Fruit fly (Drosophila melanogaster) whole organism, embryonic: ENCODE results near the gene CG10063.
A peak's percentile ranks its signal among the peaks of the same experiment; 100 is the strongest.

Experiments
- Ada2b ChIP-seq: fragments of 200-800 bp; sonication (Bioruptor generic); IDR thresholded peaks from 2 replicates; pipeline ENCODE4 v1.3.6; 2022; ENCODE audit warnings: missing biosample characterization, missing genetic modification characterization
- Atf3 ChIP-seq: fragments of 200-800 bp; sonication (Bioruptor generic); optimal IDR thresholded peaks from 3 replicates; lab custom pipeline; 2016; ENCODE audit warnings: missing biosample characterization, missing genetic modification characterization
- Bteb2 ChIP-seq: fragments of 200-800 bp; sonication (Bioruptor generic); optimal IDR thresholded peaks from 2 replicates; lab custom pipeline; 2016; ENCODE audit warnings: missing biosample characterization, missing genetic modification characterization
- CG10431 ChIP-seq: fragments of 200-800 bp; sonication (Bioruptor generic); optimal IDR thresholded peaks from 3 replicates; lab custom pipeline; 2018; ENCODE audit warnings: missing biosample characterization, mild to moderate bottlenecking, missing genetic modification characterization
- CG10565 ChIP-seq: fragments of 200-800 bp; sonication (Bioruptor generic); optimal IDR thresholded peaks from 3 replicates; lab custom pipeline; 2016; ENCODE audit warnings: missing biosample characterization, mild to moderate bottlenecking, missing genetic modification characterization
- CG12942 ChIP-seq: fragments of 200-800 bp; sonication (Bioruptor generic); optimal IDR thresholded peaks from 3 replicates; lab custom pipeline; 2016; ENCODE audit warnings: missing biosample characterization, missing genetic modification characterization
- CG15269 ChIP-seq: fragments of 200-800 bp; sonication (Bioruptor generic); optimal IDR thresholded peaks from 2 replicates; lab custom pipeline; 2018; ENCODE audit warnings: missing biosample characterization, mild to moderate bottlenecking, missing genetic modification characterization, moderate library complexity
- CG15514 ChIP-seq: fragments of 200-800 bp; sonication (Bioruptor generic); optimal IDR thresholded peaks from 3 replicates; lab custom pipeline; 2017; ENCODE audit warnings: missing biosample characterization, missing genetic modification characterization, mild to moderate bottlenecking, moderate library complexity, missing genetic modification reagents
- CG17829 ChIP-seq: fragments of 200-800 bp; optimal IDR thresholded peaks from 2 replicates; lab custom pipeline; 2019; ENCODE audit warnings: missing biosample characterization, mild to moderate bottlenecking, missing genetic modification characterization, moderate library complexity
- CG18262 ChIP-seq: fragments of 200-800 bp; optimal IDR thresholded peaks from 3 replicates; lab custom pipeline; 2019; ENCODE audit warnings: missing biosample characterization, mild to moderate bottlenecking, missing genetic modification characterization, moderate library complexity
- CG1832 ChIP-seq: fragments of 200-800 bp; sonication (Bioruptor generic); optimal IDR thresholded peaks from 2 replicates; lab custom pipeline; 2017; ENCODE audit warnings: missing biosample characterization, mild to moderate bottlenecking, missing genetic modification characterization, inconsistent platforms
- CG3407 ChIP-seq: fragments of 200-800 bp; sonication (Bioruptor generic); optimal IDR thresholded peaks from 2 replicates; lab custom pipeline; 2018; ENCODE audit warnings: missing biosample characterization, mild to moderate bottlenecking, missing genetic modification characterization
- CG34422 ChIP-seq: fragments of 200-800 bp; sonication (Bioruptor generic); IDR thresholded peaks from 3 replicates; pipeline ENCODE4 v1.3.6; 2022; ENCODE audit warnings: missing biosample characterization, missing genetic modification characterization
- CG3838 ChIP-seq: fragments of 200-800 bp; sonication (Bioruptor generic); optimal IDR thresholded peaks from 3 replicates; lab custom pipeline; 2016; ENCODE audit warnings: missing biosample characterization, missing genetic modification characterization
- CG3995 ChIP-seq: fragments of 200-800 bp; sonication (Bioruptor generic); optimal IDR thresholded peaks from 3 replicates; lab custom pipeline; 2016; ENCODE audit warnings: missing biosample characterization, missing genetic modification characterization
- CG9437 ChIP-seq: fragments of 200-800 bp; sonication (Bioruptor generic); optimal IDR thresholded peaks from 2 replicates; lab custom pipeline; 2018; ENCODE audit warnings: missing biosample characterization, mild to moderate bottlenecking, missing genetic modification characterization
- D ChIP-seq, 2 experiments: fragments of 200-800 bp in 1 of 2; fragments of >200 bp in 1 of 2; sonication (Bioruptor generic) in 1 of 2; optimal IDR thresholded peaks; 2 replicates in 1 of 2; 3 replicates in 1 of 2; lab custom pipeline; 2017; ENCODE audit warnings: mild to moderate bottlenecking in 1 of 2, missing biosample characterization in 1 of 2, missing genetic modification characterization in 1 of 2, missing genetic modification reagents in 1 of 2
- Dip2 ChIP-seq: fragments of 200-800 bp; sonication (Bioruptor generic); IDR thresholded peaks from 2 replicates; pipeline ENCODE4 v1.3.6; 2022; ENCODE audit warnings: missing biosample characterization, missing genetic modification characterization
- Hmr ChIP-seq: fragments of 200-800 bp; sonication (Bioruptor generic); optimal IDR thresholded peaks from 3 replicates; lab custom pipeline; 2017; ENCODE audit warnings: mild to moderate bottlenecking, missing biosample characterization, missing genetic modification reagents, missing genetic modification characterization
- Hr51 ChIP-seq, 2 experiments: fragments of 200-800 bp; sonication (Bioruptor generic); optimal IDR thresholded peaks; 2 replicates in 1 of 2; 3 replicates in 1 of 2; lab custom pipeline; 2016 to 2018; ENCODE audit warnings: missing biosample characterization in 2 of 2, missing genetic modification characterization in 2 of 2, mild to moderate bottlenecking in 1 of 2, moderate library complexity in 1 of 2
- Kr ChIP-seq: fragments of 200-800 bp; sonication (Bioruptor generic); optimal IDR thresholded peaks from 2 replicates; lab custom pipeline; 2017; ENCODE audit warnings: missing biosample characterization, mild to moderate bottlenecking, missing genetic modification characterization
- NFAT ChIP-seq: fragments of 200-800 bp; sonication (Bioruptor generic); IDR thresholded peaks from 2 replicates; pipeline ENCODE4 v1.3.6; 2022; ENCODE audit warnings: missing biosample characterization, missing genetic modification characterization
- Neu2 ChIP-seq: fragments of 200-800 bp; sonication (Bioruptor generic); optimal IDR thresholded peaks from 3 replicates; lab custom pipeline; 2016; ENCODE audit warnings: missing biosample characterization, missing genetic modification characterization, borderline replicate concordance
- Nf-YC ChIP-seq: fragments of 200-800 bp; optimal IDR thresholded peaks from 3 replicates; lab custom pipeline; 2019; ENCODE audit warnings: missing biosample characterization, mild to moderate bottlenecking, missing genetic modification characterization, moderate library complexity
- Oaz ChIP-seq: fragments of 200-800 bp; sonication (Bioruptor generic); IDR thresholded peaks from 2 replicates; pipeline ENCODE4 v1.3.6; 2022; ENCODE audit warnings: missing biosample characterization, missing genetic modification characterization
- Spps ChIP-seq: fragments of 200-800 bp; sonication (Bioruptor generic); optimal IDR thresholded peaks from 2 replicates; lab custom pipeline; 2018; ENCODE audit warnings: missing biosample characterization, mild to moderate bottlenecking, missing genetic modification characterization
- abd-A ChIP-seq: fragments of 200-800 bp; sonication (Bioruptor generic); optimal IDR thresholded peaks from 3 replicates; lab custom pipeline; 2019; ENCODE audit warnings: missing biosample characterization, mild to moderate bottlenecking, missing genetic modification characterization, moderate library complexity
- ac ChIP-seq: fragments of 200-800 bp; sonication (Bioruptor generic); optimal IDR thresholded peaks from 3 replicates; lab custom pipeline; 2017; ENCODE audit warnings: missing biosample characterization, mild to moderate bottlenecking, missing genetic modification characterization
- bab2 ChIP-seq: fragments of 200-800 bp; sonication (Bioruptor generic); optimal IDR thresholded peaks from 2 replicates; lab custom pipeline; 2016; ENCODE audit warnings: missing biosample characterization, missing genetic modification characterization
- bsh ChIP-seq, 2 experiments: fragments of 200-800 bp; sonication (Bioruptor generic); optimal IDR thresholded peaks; 2 replicates each; lab custom pipeline; 2017 to 2018; ENCODE audit warnings: mild to moderate bottlenecking in 2 of 2, missing biosample characterization in 2 of 2, missing genetic modification characterization in 2 of 2, moderate library complexity in 1 of 2
- btn ChIP-seq: fragments of 200-800 bp; sonication (Bioruptor generic); optimal IDR thresholded peaks from 2 replicates; lab custom pipeline; 2016; ENCODE audit warnings: missing biosample characterization, missing genetic modification characterization
- caup ChIP-seq: fragments of 200-800 bp; sonication (Bioruptor generic); optimal IDR thresholded peaks from 3 replicates; lab custom pipeline; 2017; ENCODE audit warnings: missing biosample characterization, mild to moderate bottlenecking, missing genetic modification characterization, moderate library complexity; ENCODE audit not compliant: severe bottlenecking
- dpn ChIP-seq, 2 experiments: fragments of 200-800 bp; sonication (Bioruptor generic); optimal IDR thresholded peaks; 3 replicates each; lab custom pipeline; 2016; ENCODE audit warnings: missing biosample characterization in 2 of 2, missing genetic modification characterization in 2 of 2
- fru ChIP-seq: fragments of >200 bp; optimal IDR thresholded peaks from 2 replicates; lab custom pipeline; 2017
- jing ChIP-seq: fragments of 200-800 bp; sonication (Bioruptor generic); optimal IDR thresholded peaks from 2 replicates; lab custom pipeline; 2018; ENCODE audit warnings: missing biosample characterization, mild to moderate bottlenecking, missing genetic modification characterization
- lmd ChIP-seq: fragments of 200-800 bp; sonication (Bioruptor generic); IDR thresholded peaks from 2 replicates; pipeline ENCODE4 v1.3.6; 2022; ENCODE audit warnings: missing biosample characterization, missing genetic modification characterization
- nerfin-1 ChIP-seq: fragments of 200-800 bp; sonication (Bioruptor generic); optimal IDR thresholded peaks from 3 replicates; lab custom pipeline; 2019; ENCODE audit warnings: missing biosample characterization, mild to moderate bottlenecking, missing genetic modification characterization, moderate library complexity
- pros ChIP-seq: fragments of 200-800 bp; sonication (Bioruptor generic); optimal IDR thresholded peaks from 3 replicates; lab custom pipeline; 2019; ENCODE audit warnings: missing biosample characterization, mild to moderate bottlenecking, missing genetic modification characterization, moderate library complexity
- sens ChIP-seq: fragments of 200-800 bp; sonication (Bioruptor generic); peaks from one replicate; lab custom pipeline; 2016; ENCODE audit warnings: missing biosample characterization, missing genetic modification characterization
- sens-2 ChIP-seq: fragments of 200-800 bp; sonication (Bioruptor generic); IDR thresholded peaks from 2 replicates; pipeline ENCODE4 v1.3.6; 2022; ENCODE audit warnings: missing biosample characterization, missing genetic modification characterization
- sob ChIP-seq: fragments of 200-800 bp; sonication (Bioruptor generic); IDR thresholded peaks from 2 replicates; pipeline ENCODE4 v1.3.6; 2022; ENCODE audit warnings: missing biosample characterization, missing genetic modification characterization
- tap ChIP-seq: fragments of 200-800 bp; optimal IDR thresholded peaks from 3 replicates; lab custom pipeline; 2019; ENCODE audit warnings: missing biosample characterization, mild to moderate bottlenecking, missing genetic modification characterization, moderate library complexity
- ttk ChIP-seq: fragments of 200-800 bp; sonication (Bioruptor generic); IDR thresholded peaks from 2 replicates; pipeline ENCODE4 v2.1.2; 2022; ENCODE audit warnings: missing biosample characterization, missing genetic modification characterization
- tup ChIP-seq: fragments of 200-800 bp; sonication (Bioruptor generic); optimal IDR thresholded peaks from 2 replicates; lab custom pipeline; 2016; ENCODE audit warnings: missing biosample characterization, mild to moderate bottlenecking, missing genetic modification characterization, moderate library complexity
- twi ChIP-seq: fragments of 200-800 bp; optimal IDR thresholded peaks from 2 replicates; lab custom pipeline; 2019; ENCODE audit warnings: missing biosample characterization, mild to moderate bottlenecking, missing genetic modification characterization, moderate library complexity
- vvl ChIP-seq: fragments of 200-800 bp; sonication (Bioruptor generic); IDR thresholded peaks from 2 replicates; pipeline ENCODE4 v1.3.6; 2022; ENCODE audit warnings: missing biosample characterization, missing genetic modification characterization
- wor ChIP-seq: fragments of 200-800 bp; sonication (Bioruptor generic); IDR thresholded peaks from 2 replicates; pipeline ENCODE4 v1.3.6; 2022; ENCODE audit warnings: missing biosample characterization, missing genetic modification characterization
- zf30C ChIP-seq: fragments of 200-800 bp; sonication (Bioruptor generic); optimal IDR thresholded peaks from 3 replicates; lab custom pipeline; 2018; ENCODE audit warnings: missing biosample characterization, mild to moderate bottlenecking, missing genetic modification characterization

Gene CG10063

DNA sequence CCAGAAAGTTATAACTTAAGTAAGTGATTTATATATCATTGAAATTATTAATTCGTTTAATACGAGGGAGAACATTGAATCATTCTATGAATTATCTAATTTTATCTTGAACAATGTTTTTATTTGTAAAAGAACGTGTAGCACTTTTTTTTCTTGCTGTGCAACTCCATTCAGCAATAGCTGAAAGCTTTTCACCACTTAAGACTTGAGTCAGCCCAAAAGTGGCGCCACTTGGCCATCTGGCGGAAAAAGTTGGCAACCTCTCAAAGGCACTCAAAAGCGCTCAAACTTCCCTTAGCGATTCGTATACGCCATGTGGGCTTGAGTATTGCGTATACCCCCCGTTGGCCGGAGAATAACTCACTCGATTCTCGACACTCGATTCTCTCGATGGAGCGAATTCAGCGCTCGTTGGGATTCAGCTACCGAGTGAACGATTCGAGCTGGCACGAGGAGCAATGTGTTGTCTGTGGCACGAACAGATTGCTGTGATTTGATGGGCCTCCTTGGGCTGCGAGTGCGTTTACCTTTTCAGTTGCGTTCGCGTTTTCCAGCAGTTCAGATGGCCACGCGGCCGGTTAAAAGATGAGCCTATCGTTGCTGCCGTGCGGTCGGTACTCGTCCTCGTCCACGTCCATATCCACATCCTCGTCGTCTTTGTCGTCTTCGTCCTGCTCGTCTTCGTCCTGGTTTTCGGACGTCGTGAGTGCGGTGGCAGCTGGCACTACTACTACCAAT, 41.5 kb upstream of the CG10063 start (continued):
- TF ChIP-seq CG17829 = peak; percentile 13
- TF ChIP-seq ttk (GFP tag; lab: Robert Waterston, UW) = peak; percentile 52
- no peak for TF ChIP-seq wor
- peak; percentile 48 for TF ChIP-seq CG15269 (tag; lab: Kevin White, UChicago)
- peak; percentile 33 for TF ChIP-seq CG18262 (tag; lab: Kevin White, UChicago)
- no peak for TF ChIP-seq Neu2 (GFP tag; lab: Kevin White, UChicago)
- no peak for TF ChIP-seq Spps
- no peak for TF ChIP-seq Dip2 (GFP tag; lab: Robert Waterston, UW)
- TF ChIP-seq tup (GFP tag; lab: Kevin White, UChicago) = no peak
- 0 out of 2 replicates have a peak, but pooled peaks have one; percentile 9 for TF ChIP-seq Ada2b (GFP tag; lab: Robert Waterston, UW)
- peak; percentile 19; the same call in 1 of the 2 replicates for TF ChIP-seq sens-2 (GFP tag; lab: Robert Waterston, UW)
- TF ChIP-seq Hr51 (GFP tag; optimal IDR thresholded peaks at IDR 0.05; lab: Kevin White, UChicago) = peak in 1 of 2 experiments; percentile 60
- no peak for TF ChIP-seq CG1832 (GFP tag; lab: Kevin White, UChicago)
- TF ChIP-seq jing = no peak
- no peak for TF ChIP-seq CG10431 (GFP tag; lab: Kevin White, UChicago)
- peak; percentile 25; the same call in 1 of the 2 replicates for TF ChIP-seq Oaz (GFP tag; lab: Robert Waterston, UW)
- TF ChIP-seq sob (GFP tag; lab: Robert Waterston, UW) = peak; percentile 69
- TF ChIP-seq sens (GFP tag; lab: Kevin White, UChicago) = peak; percentile 64
- TF ChIP-seq CG3838 = no peak
- no peak for TF ChIP-seq CG9437 (GFP tag; lab: Kevin White, UChicago)
- peak; percentile 23 for TF ChIP-seq abd-A (tag; lab: Kevin White, UChicago)
- no peak for TF ChIP-seq nerfin-1 (tag; lab: Kevin White, UChicago)
- TF ChIP-seq lmd (GFP tag; lab: Robert Waterston, UW) = peak; percentile 21; the same call in 1 of the 2 replicates
- TF ChIP-seq CG3407 (GFP tag; lab: Kevin White, UChicago) = no peak
- 0 out of 3 replicates have a peak, but pooled peaks have one; percentile 26 for TF ChIP-seq CG34422 (GFP tag; lab: Robert Waterston, UW)
- TF ChIP-seq btn (GFP tag; lab: Kevin White, UChicago) = no peak
- no peak for TF ChIP-seq twi
- TF ChIP-seq CG10565 (GFP tag; lab: Kevin White, UChicago) = no peak
- peak; percentile 57 for TF ChIP-seq NFAT (GFP tag; lab: Robert Waterston, UW)
- peak; percentile 49; the same call in 1 of the 2 replicates for TF ChIP-seq vvl (GFP tag; lab: Robert Waterston, UW)
- TF ChIP-seq pros (GFP tag; lab: Kevin White, UChicago) = no peak
- TF ChIP-seq bsh (GFP tag; optimal IDR thresholded peaks at IDR 0.05; lab: Kevin White, UChicago) = peak in 1 of 2 experiments; percentile 21
- TF ChIP-seq zf30C (GFP tag; lab: Kevin White, UChicago) = no peak
- TF ChIP-seq dpn (GFP tag; optimal IDR thresholded peaks at IDR 0.05; lab: Kevin White, UChicago) = peak in 1 of 2 experiments; percentile 58
- TF ChIP-seq CG3995 = no peak
- no peak for TF ChIP-seq ac (GFP tag; lab: Kevin White, UChicago)
- peak; percentile 11 for TF ChIP-seq CG15514 (GFP tag; lab: Kevin White, UChicago)
- TF ChIP-seq D (optimal IDR thresholded peaks at IDR 0.05; lab: Kevin White, UChicago) = no peak
- TF ChIP-seq D (GFP tag; optimal IDR thresholded peaks at IDR 0.05; lab: Kevin White, UChicago) = no peak
- TF ChIP-seq Hmr (GFP tag; lab: Kevin White, UChicago) = peak; percentile 28
- TF ChIP-seq Kr (GFP tag; lab: Kevin White, UChicago) = no peak
- no peak for TF ChIP-seq Atf3
- peak; percentile 35 for TF ChIP-seq caup (GFP tag; lab: Kevin White, UChicago)
- peak; percentile 20 for TF ChIP-seq Bteb2
- no peak for TF ChIP-seq bab2
- TF ChIP-seq Nf-YC (tag; lab: Kevin White, UChicago) = no peak
- no peak for TF ChIP-seq CG12942 (GFP tag; lab: Kevin White, UChicago)
- TF ChIP-seq tap (tag; lab: Kevin White, UChicago) = no peak
- TF ChIP-seq fru (lab: Kevin White, UChicago) = no peak
